Fruit fly (Drosophila melanogaster) whole organism: ENCODE data around the gene CG12194.

ENCODE experiments used
- CG8478 ChIP-seq: fragments of >200 bp; optimal IDR thresholded peaks from 2 replicates; lab custom pipeline; 2018; ENCODE audit warnings: inconsistent platforms
- EcR ChIP-seq, 2 experiments: fragments of >200 bp; optimal IDR thresholded peaks; 2 replicates each; lab custom pipeline; 2017; ENCODE audit warnings: missing biosample characterization in 2 of 2, missing genetic modification characterization in 2 of 2, missing genetic modification reagents in 2 of 2
- psq ChIP-seq: fragments of >200 bp; optimal IDR thresholded peaks from 2 replicates; lab custom pipeline; 2017
- usp ChIP-seq: fragments of >200 bp; optimal IDR thresholded peaks from 2 replicates; lab custom pipeline; 2017; ENCODE audit warnings: missing biosample characterization, missing genetic modification characterization, mixed read lengths

DNA sequence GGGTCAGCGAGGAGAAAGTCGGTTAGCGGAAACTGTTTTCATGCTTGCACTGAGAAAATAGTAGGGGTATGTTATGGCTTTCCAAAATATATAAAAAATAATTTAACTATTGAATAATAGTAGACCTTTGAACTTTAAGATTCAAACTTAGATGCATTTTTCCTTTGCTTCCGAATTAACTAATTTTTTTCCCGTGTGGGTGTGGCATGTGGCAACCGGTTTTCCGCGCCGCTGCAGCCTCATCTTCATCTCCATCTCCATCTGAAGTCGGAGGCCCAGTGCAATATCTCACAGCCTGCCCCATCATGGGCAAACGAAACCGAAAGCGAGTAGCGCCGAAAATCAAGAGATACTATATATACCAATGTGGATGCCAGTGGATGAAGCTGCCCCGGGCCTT is 40.5 kb upstream of the CG12194 start:
- no peak for TF ChIP-seq CG8478 (lab: Kevin White, UChicago)
- TF ChIP-seq usp (GFP tag; lab: Kevin White, UChicago), result no peak
- TF ChIP-seq psq (lab: Kevin White, UChicago), result no peak
- TF ChIP-seq EcR (GFP tag; optimal IDR thresholded peaks at IDR 0.05; lab: Kevin White, UChicago), result no peak
